Worm (Caenorhabditis elegans) whole organism, L3 larva: Measurements from ENCODE around the gene sir-2.3.
A peak's percentile ranks its signal among the peaks of the same experiment; 100 is the strongest.

Source experiments
- aly-2 ChIP-seq: fragments of 150-350 bp; optimal IDR thresholded peaks from 2 replicates; lab custom pipeline; 2014; ENCODE audit warnings: missing biosample characterization, missing genetic modification characterization
- egl-27 ChIP-seq: sonication (generic microtip); optimal IDR thresholded peaks from 4 replicates; lab custom pipeline; 2017; ENCODE audit warnings: missing biosample characterization, missing genetic modification reagents, missing genetic modification characterization
- fkh-10 ChIP-seq: sonication (generic microtip); optimal IDR thresholded peaks from 2 replicates; lab custom pipeline; 2017; ENCODE audit warnings: missing biosample characterization, missing genetic modification reagents, missing genetic modification characterization
- nhr-12 ChIP-seq: fragments of 150-350 bp; optimal IDR thresholded peaks from 2 replicates; lab custom pipeline; 2014; ENCODE audit warnings: missing biosample characterization, missing genetic modification characterization
- nhr-77 ChIP-seq: fragments of 150-350 bp; optimal IDR thresholded peaks from 2 replicates; lab custom pipeline; 2014; ENCODE audit warnings: missing biosample characterization, missing genetic modification characterization
- pha-4 ChIP-seq: fragments of 150-350 bp; optimal IDR thresholded peaks from 2 replicates; lab custom pipeline; 2014; ENCODE audit warnings: missing biosample characterization, missing genetic modification reagents, missing genetic modification characterization
- pqm-1 ChIP-seq: fragments of 150-350 bp; optimal IDR thresholded peaks from 2 replicates; lab custom pipeline; 2017; ENCODE audit warnings: missing biosample characterization, missing genetic modification characterization, inconsistent platforms
- tbx-2 ChIP-seq: sonication (generic microtip); optimal IDR thresholded peaks from 2 replicates; lab custom pipeline; 2016; ENCODE audit warnings: mild to moderate bottlenecking, missing genetic modification characterization, missing compliant biosample characterization
- unc-62 ChIP-seq: fragments of 150-350 bp; sonication (generic microtip); optimal IDR thresholded peaks from 4 replicates; lab custom pipeline; 2014; ENCODE audit warnings: missing biosample characterization, missing genetic modification reagents, missing genetic modification characterization
- ztf-11 ChIP-seq: fragments of 150-350 bp; optimal IDR thresholded peaks from 2 replicates; lab custom pipeline; 2014; ENCODE audit warnings: missing biosample characterization, missing genetic modification characterization

- no peak for TF ChIP-seq pqm-1 (tag; lab: Kevin White, UChicago)
- no peak for TF ChIP-seq nhr-77 (tag; lab: Kevin White, UChicago)
- no peak for TF ChIP-seq tbx-2 (tag; lab: Kevin White, UChicago)
- TF ChIP-seq aly-2 (tag; lab: Kevin White, UChicago), result no peak
- TF ChIP-seq unc-62 (GFP tag; lab: Kevin White, UChicago), result no peak
- no peak for TF ChIP-seq nhr-12 (tag; lab: Kevin White, UChicago)
- TF ChIP-seq ztf-11 (tag; lab: Kevin White, UChicago), result no peak
- TF ChIP-seq fkh-10 (GFP tag; lab: Kevin White, UChicago), result no peak
- TF ChIP-seq pha-4 (tag; lab: Kevin White, UChicago), result peak; percentile 55
- no peak for TF ChIP-seq egl-27
Observed at ce11 chrX:13366955-13367354, 35.5 kb downstream of the sir-2.3 start.
